Worm (Caenorhabditis elegans) whole organism, L1 larva: ENCODE data around the gene atp-5.
A peak's percentile ranks its signal among the peaks of the same experiment; 100 is the strongest.
"Not testable (repeated sequence)": the region's sequence is repeated elsewhere in the genome, so short reads cannot be mapped to it uniquely, and the experiment has no call there.

Experiments
- C34B4.2 ChIP-seq: sonication (generic microtip); optimal IDR thresholded peaks from 2 replicates; lab custom pipeline; 2017; ENCODE audit warnings: mild to moderate bottlenecking, missing genetic modification characterization, missing compliant biosample characterization
- F16B12.6 ChIP-seq: fragments of 150-350 bp; optimal IDR thresholded peaks from 2 replicates; lab custom pipeline; 2014; ENCODE audit warnings: missing biosample characterization, missing genetic modification characterization
- Y116A8C.19 ChIP-seq: sonication (generic microtip); optimal IDR thresholded peaks from 2 replicates; lab custom pipeline; 2016; ENCODE audit warnings: missing compliant biosample characterization, missing genetic modification characterization, borderline replicate concordance
- aly-2 ChIP-seq: fragments of 150-350 bp; optimal IDR thresholded peaks from 2 replicates; lab custom pipeline; 2014; ENCODE audit warnings: missing biosample characterization, missing genetic modification characterization
- blmp-1 ChIP-seq: fragments of 150-350 bp; optimal IDR thresholded peaks from 2 replicates; lab custom pipeline; 2014; ENCODE audit warnings: missing biosample characterization, missing genetic modification characterization
- ceh-8 ChIP-seq: fragments of 200-800 bp; sonication (Bioruptor generic); optimal IDR thresholded peaks from 2 replicates; lab custom pipeline; 2018; ENCODE audit warnings: mild to moderate bottlenecking, missing genetic modification characterization, moderate library complexity, missing compliant biosample characterization
- ceh-82 ChIP-seq, 3 experiments: fragments of 150-350 bp in 1 of 3; sonication (generic microtip) in 2 of 3; optimal IDR thresholded peaks; 2 replicates each; lab custom pipeline; 2014 to 2017; ENCODE audit warnings: missing biosample characterization in 3 of 3, missing genetic modification characterization in 3 of 3
- dpl-1 ChIP-seq, 3 experiments: fragments of 150-350 bp in 2 of 3; sonication (generic microtip) in 1 of 3; optimal IDR thresholded peaks; 2 replicates each; lab custom pipeline; 2014 to 2017; ENCODE audit warnings: missing biosample characterization in 3 of 3, missing genetic modification characterization in 3 of 3, missing genetic modification reagents in 3 of 3
- dsc-1 ChIP-seq: sonication (generic microtip); optimal IDR thresholded peaks from 2 replicates; lab custom pipeline; 2016; ENCODE audit warnings: mild to moderate bottlenecking, missing genetic modification characterization, missing compliant biosample characterization
- egl-13 ChIP-seq: sonication (generic microtip); optimal IDR thresholded peaks from 2 replicates; lab custom pipeline; 2016; ENCODE audit warnings: missing genotype, missing genetic modification reagents, missing genetic modification characterization, missing compliant biosample characterization
- elt-3 ChIP-seq, 6 experiments: fragments of 150-350 bp in 1 of 6; sonication (generic microtip); optimal IDR thresholded peaks; 2 replicates each; lab custom pipeline; 2017 to 2018; ENCODE audit warnings: missing biosample characterization in 6 of 6, missing genetic modification characterization in 6 of 6, inconsistent platforms in 1 of 6
- fkh-10 ChIP-seq: sonication (generic microtip); optimal IDR thresholded peaks from 2 replicates; lab custom pipeline; 2017; ENCODE audit warnings: missing biosample characterization, missing genetic modification reagents, missing genetic modification characterization
- hlh-4 ChIP-seq: sonication (generic microtip); optimal IDR thresholded peaks from 2 replicates; lab custom pipeline; 2016; ENCODE audit warnings: mild to moderate bottlenecking, missing genetic modification characterization, missing compliant biosample characterization
- hpl-2 ChIP-seq: fragments of 150-350 bp; optimal IDR thresholded peaks from 2 replicates; lab custom pipeline; 2014; ENCODE audit warnings: missing biosample characterization, missing genetic modification reagents, missing genetic modification characterization
- irx-1 ChIP-seq: sonication (generic microtip); optimal IDR thresholded peaks from 2 replicates; lab custom pipeline; 2016; ENCODE audit warnings: missing genetic modification characterization, missing compliant biosample characterization
- jun-1 ChIP-seq: fragments of 150-350 bp; optimal IDR thresholded peaks from 2 replicates; lab custom pipeline; 2014; ENCODE audit warnings: missing biosample characterization, missing genetic modification reagents, missing genetic modification characterization
- lin-14 ChIP-seq: fragments of 200-800 bp; sonication (Bioruptor generic); optimal IDR thresholded peaks from 2 replicates; lab custom pipeline; 2018; ENCODE audit warnings: mild to moderate bottlenecking, missing genetic modification characterization, moderate library complexity, missing compliant biosample characterization
- lin-15B ChIP-seq: fragments of 150-350 bp; sonication (generic microtip); optimal IDR thresholded peaks from 3 replicates; lab custom pipeline; 2014; ENCODE audit warnings: missing biosample characterization, missing genetic modification characterization
- lir-3 ChIP-seq: sonication (generic microtip); optimal IDR thresholded peaks from 2 replicates; lab custom pipeline; 2016; ENCODE audit warnings: mild to moderate bottlenecking, missing genetic modification characterization, moderate library complexity, missing compliant biosample characterization; ENCODE audit not compliant: poor library complexity
- nhr-11 ChIP-seq: fragments of 150-350 bp; optimal IDR thresholded peaks from 2 replicates; lab custom pipeline; 2014; ENCODE audit warnings: missing biosample characterization, missing genetic modification characterization
- nhr-20 ChIP-seq: sonication (generic microtip); optimal IDR thresholded peaks from 2 replicates; lab custom pipeline; 2016; ENCODE audit warnings: mild to moderate bottlenecking, missing genetic modification characterization, missing compliant biosample characterization
- nhr-28 ChIP-seq: fragments of 150-350 bp; optimal IDR thresholded peaks from 2 replicates; lab custom pipeline; 2014; ENCODE audit warnings: missing biosample characterization, missing genetic modification characterization
- nhr-71 ChIP-seq: sonication (generic microtip); optimal IDR thresholded peaks from 2 replicates; lab custom pipeline; 2016; ENCODE audit warnings: mild to moderate bottlenecking, missing genetic modification characterization, moderate library complexity, missing compliant biosample characterization
- nhr-76 ChIP-seq: sonication (generic microtip); optimal IDR thresholded peaks from 2 replicates; lab custom pipeline; 2017; ENCODE audit warnings: missing biosample characterization, missing genetic modification characterization
- nhr-90 ChIP-seq: sonication (generic microtip); optimal IDR thresholded peaks from 2 replicates; lab custom pipeline; 2016; ENCODE audit warnings: mild to moderate bottlenecking, missing genetic modification characterization, missing compliant biosample characterization; ENCODE audit not compliant: poor library complexity
- pax-3 ChIP-seq: fragments of 200-800 bp; sonication (Bioruptor generic); optimal IDR thresholded peaks from 2 replicates; lab custom pipeline; 2018; ENCODE audit warnings: mild to moderate bottlenecking, missing genetic modification characterization, moderate library complexity, missing compliant biosample characterization
- sox-4 ChIP-seq: sonication (generic microtip); optimal IDR thresholded peaks from 2 replicates; lab custom pipeline; 2016; ENCODE audit warnings: missing genetic modification characterization, missing compliant biosample characterization
- swsn-7 ChIP-seq: sonication (generic microtip); optimal IDR thresholded peaks from 2 replicates; lab custom pipeline; 2016; ENCODE audit warnings: missing genetic modification characterization, missing compliant biosample characterization
- tbx-2 ChIP-seq: sonication (generic microtip); optimal IDR thresholded peaks from 2 replicates; lab custom pipeline; 2016; ENCODE audit warnings: missing genetic modification characterization, missing compliant biosample characterization
- unc-30 ChIP-seq: sonication (generic microtip); optimal IDR thresholded peaks from 2 replicates; lab custom pipeline; 2017; ENCODE audit warnings: missing biosample characterization, missing genetic modification characterization
- unc-98 ChIP-seq: fragments of 200-800 bp; sonication (Bioruptor generic); IDR thresholded peaks from 2 replicates; pipeline ENCODE4 v1.3.6; 2022; ENCODE audit warnings: missing genetic modification characterization, missing compliant biosample characterization
- vab-15 ChIP-seq: sonication (generic microtip); optimal IDR thresholded peaks from 2 replicates; lab custom pipeline; 2017; ENCODE audit warnings: missing genotype, mild to moderate bottlenecking, missing genetic modification characterization, missing compliant biosample characterization
- xbp-1 ChIP-seq: sonication (generic microtip); optimal IDR thresholded peaks from 2 replicates; lab custom pipeline; 2016; ENCODE audit warnings: missing genetic modification characterization, missing compliant biosample characterization

The atp-5 gene

DNA sequence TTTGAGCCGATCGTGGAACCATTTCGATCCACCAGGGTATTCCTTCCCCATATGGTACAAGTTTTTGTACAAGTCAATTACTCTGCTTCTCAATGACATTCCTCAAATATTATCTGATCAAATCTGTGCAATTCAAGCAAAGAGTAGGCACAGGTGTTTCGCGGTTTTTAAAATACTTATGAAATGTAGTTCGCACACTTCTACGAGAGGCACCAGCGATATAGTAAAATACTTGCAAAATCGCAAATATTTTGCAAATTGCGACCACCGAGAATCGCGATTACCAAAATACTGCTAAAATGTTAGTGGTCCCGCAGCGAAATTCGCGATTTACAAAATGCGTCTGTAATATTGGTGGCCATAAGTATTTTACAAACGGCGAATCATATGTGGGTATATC lies 14.0 kb downstream of the atp-5 start, which contains the start of gene Y42A5A.5:
TSS of gene Y42A5A.5 (minus strand) at position 101 of the 400 bp plus-strand sequence.
- TF ChIP-seq xbp-1; irx-1; fkh-10 (GFP tag; lab: Kevin White, UChicago): not testable (repeated sequence)

DNA sequence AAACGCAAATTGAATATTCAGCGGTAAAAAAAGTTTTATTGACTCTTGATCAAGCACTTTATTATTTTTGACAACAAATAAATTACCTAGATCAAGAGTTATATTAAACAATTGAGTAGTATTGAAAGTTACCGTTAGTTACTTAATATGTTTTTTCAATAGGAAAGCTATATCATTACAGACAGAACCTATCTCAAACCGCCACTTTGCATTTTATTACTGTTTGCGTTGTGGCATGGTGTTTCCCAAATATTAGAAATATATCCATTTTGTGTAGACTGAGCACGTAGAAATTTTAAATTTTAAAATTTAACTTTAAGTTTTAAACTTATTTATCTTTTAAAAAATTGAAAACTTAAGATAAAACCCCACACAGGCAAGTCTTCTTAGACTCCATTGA lies 19.3 kb downstream of the atp-5 start:
- TF ChIP-seq unc-30 (tag; lab: Kevin White, UChicago) (no peak), irx-1 (no peak), ceh-8 (GFP tag; lab: Kevin White, UChicago) (no peak), Y116A8C.19 (no peak), aly-2 (tag; lab: Kevin White, UChicago) (no peak), hpl-2 (GFP tag; lab: Kevin White, UChicago) (no peak), jun-1 (tag; lab: Kevin White, UChicago) (no peak), lin-15B (tag; lab: Kevin White, UChicago) (no peak), hlh-4 (tag; lab: Kevin White, UChicago) (no peak), sox-4 (no peak), nhr-28 (no peak), ceh-82 (tag; optimal IDR thresholded peaks at IDR 0.05; lab: Kevin White, UChicago) (no peak), C34B4.2 (no peak), lin-14 (no peak), dsc-1 (tag; lab: Kevin White, UChicago) (no peak), dpl-1 (GFP tag; optimal IDR thresholded peaks at IDR 0.05; lab: Kevin White, UChicago) (no peak), nhr-76 (tag; lab: Kevin White, UChicago) (no peak), swsn-7 (tag; lab: Kevin White, UChicago) (no peak), pax-3 (tag; lab: Kevin White, UChicago) (no peak)
- TF ChIP-seq, all 84 proteins: peak for 0

DNA sequence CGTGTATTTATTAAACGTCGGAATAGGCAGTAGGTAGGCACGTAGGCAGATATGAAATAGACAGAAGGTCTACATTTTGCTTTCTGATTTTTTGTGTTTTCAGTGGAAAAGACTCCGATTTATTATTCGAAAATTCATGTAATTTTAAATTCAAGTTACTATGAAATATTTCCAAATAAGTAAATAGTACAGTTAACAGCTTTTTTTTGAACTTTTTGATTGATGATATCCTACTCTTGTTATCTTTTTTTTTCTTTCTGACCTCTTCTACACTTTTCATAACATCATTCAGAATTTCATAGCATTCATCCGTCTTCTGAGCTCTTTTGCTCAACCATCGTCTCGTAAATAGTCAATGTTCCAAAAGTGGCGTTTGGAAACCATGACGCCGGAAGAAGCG lies 25.1 kb downstream of the atp-5 start, which contains the start of gene cdkl-1:
TSS of gene cdkl-1 (plus strand) at position 301 of the 400 bp plus-strand sequence.
- TF ChIP-seq lir-3 (tag; lab: Kevin White, UChicago) (no peak), unc-30 (tag; lab: Kevin White, UChicago) (no peak), nhr-76 (tag; lab: Kevin White, UChicago) (no peak), sox-4 (no peak), C34B4.2 (no peak), unc-98 (GFP tag; lab: Robert Waterston, UW) (no peak), F16B12.6 (tag; lab: Kevin White, UChicago) (no peak), nhr-11 (tag; lab: Kevin White, UChicago) (no peak), dpl-1 (GFP tag; optimal IDR thresholded peaks at IDR 0.05; lab: Kevin White, UChicago) (no peak), ceh-82 (tag; optimal IDR thresholded peaks at IDR 0.05; lab: Kevin White, UChicago) (no peak), aly-2 (tag; lab: Kevin White, UChicago) (no peak), nhr-28 (no peak), tbx-2 (tag; lab: Kevin White, UChicago) (no peak), dsc-1 (tag; lab: Kevin White, UChicago) (no peak), nhr-71 (tag; lab: Kevin White, UChicago) (no peak), nhr-20 (tag; lab: Kevin White, UChicago) (no peak), nhr-90 (tag; lab: Kevin White, UChicago) (no peak), egl-13 (tag; lab: Kevin White, UChicago) (no peak), jun-1 (tag; lab: Kevin White, UChicago) (no peak), vab-15 (tag; lab: Kevin White, UChicago) (no peak)

DNA sequence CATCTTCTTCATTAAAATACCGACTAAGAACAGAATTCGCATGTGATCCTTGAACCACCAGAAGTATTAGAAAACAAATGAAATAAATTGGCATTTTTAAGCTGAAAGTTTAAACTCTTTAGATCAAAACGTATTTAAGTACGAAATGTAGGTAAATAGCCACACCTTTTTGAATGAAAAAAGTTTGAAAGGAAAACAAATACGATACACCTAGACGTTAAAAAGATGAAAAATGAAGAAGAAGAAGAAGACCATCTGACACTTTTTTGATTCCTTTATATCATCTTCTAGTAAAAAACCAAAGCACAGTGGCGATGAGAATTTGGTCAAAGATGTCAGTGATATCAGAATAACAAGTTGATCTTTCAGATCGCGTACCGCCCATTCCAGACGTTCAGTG lies 27.8 kb downstream of the atp-5 start, which contains the start of gene Y42A5A.3:
TSS of gene Y42A5A.3 (minus strand) at position 101 of the 400 bp plus-strand sequence.
- TF ChIP-seq elt-3 (tag; optimal IDR thresholded peaks at IDR 0.05; lab: Kevin White, UChicago) (peak in 1 of 6 experiments; percentile 21), blmp-1 (tag; lab: Kevin White, UChicago) (peak; percentile 5), nhr-76 (tag; lab: Kevin White, UChicago) (no peak)
- TF ChIP-seq, all 84 proteins: peak for 2
